Fruit fly (Drosophila melanogaster) whole organism: Measurements from ENCODE around the gene DPCoAC.

Source experiments
- CG8478 ChIP-seq: fragments of >200 bp; optimal IDR thresholded peaks from 2 replicates; lab custom pipeline; 2018; ENCODE audit warnings: inconsistent platforms
- Dll ChIP-seq: fragments of >200 bp; optimal IDR thresholded peaks from 2 replicates; lab custom pipeline; 2017
- EcR ChIP-seq, 2 experiments: fragments of >200 bp; optimal IDR thresholded peaks; 2 replicates each; lab custom pipeline; 2017; ENCODE audit warnings: missing biosample characterization in 2 of 2, missing genetic modification characterization in 2 of 2, missing genetic modification reagents in 2 of 2
- pan ChIP-seq: fragments of >200 bp; optimal IDR thresholded peaks from 2 replicates; lab custom pipeline; 2017
- psq ChIP-seq: fragments of >200 bp; optimal IDR thresholded peaks from 2 replicates; lab custom pipeline; 2017
- usp ChIP-seq: fragments of >200 bp; optimal IDR thresholded peaks from 2 replicates; lab custom pipeline; 2017; ENCODE audit warnings: missing biosample characterization, missing genetic modification characterization, mixed read lengths

Gene DPCoAC

dm6 chr3R:20594194-20595144 lies 37.0 kb upstream of the DPCoAC start:
- TF ChIP-seq psq (lab: Kevin White, UChicago): no peak
- no peak for TF ChIP-seq usp (GFP tag; lab: Kevin White, UChicago)
- TF ChIP-seq EcR (GFP tag; optimal IDR thresholded peaks at IDR 0.05; lab: Kevin White, UChicago): no peak
- TF ChIP-seq pan (lab: Kevin White, UChicago): no peak
- TF ChIP-seq Dll (lab: Kevin White, UChicago): no peak
- no peak for TF ChIP-seq CG8478 (lab: Kevin White, UChicago)

DNA sequence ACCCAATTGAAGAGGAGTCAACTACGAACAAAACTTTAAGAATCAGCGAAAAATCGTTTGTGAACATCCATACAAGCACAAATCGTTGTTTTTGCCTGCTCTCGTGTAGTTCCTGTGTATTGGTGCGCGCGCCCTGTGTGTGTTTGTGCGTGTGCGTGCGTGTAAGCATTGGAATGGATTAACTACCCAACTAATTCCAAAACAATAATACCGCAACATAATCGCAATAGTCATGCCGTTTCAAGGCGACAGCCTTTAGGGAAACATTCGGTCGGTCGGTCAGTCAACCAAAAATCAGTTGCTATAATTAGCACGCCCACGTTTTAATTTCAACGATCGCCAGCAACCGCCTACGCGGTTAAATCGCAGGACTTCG lies 36.0 kb upstream of the DPCoAC start:
- TF ChIP-seq CG8478 (lab: Kevin White, UChicago) (no peak), EcR (GFP tag; optimal IDR thresholded peaks at IDR 0.05; lab: Kevin White, UChicago) (no peak), usp (GFP tag; lab: Kevin White, UChicago) (no peak), psq (lab: Kevin White, UChicago) (no peak), Dll (lab: Kevin White, UChicago) (no peak), pan (lab: Kevin White, UChicago) (no peak)

- TF ChIP-seq pan (lab: Kevin White, UChicago) (no peak), EcR (GFP tag; optimal IDR thresholded peaks at IDR 0.05; lab: Kevin White, UChicago) (no peak), Dll (lab: Kevin White, UChicago) (no peak), CG8478 (lab: Kevin White, UChicago) (no peak), psq (lab: Kevin White, UChicago) (no peak), usp (GFP tag; lab: Kevin White, UChicago) (no peak)
Observed at dm6 chr3R:20592517-20593462, 35.3 kb upstream of the DPCoAC start, which contains the start of the genes Pus1 and bon. Gene Pus1 (minus strand): TSS chr3R:20592671. Gene bon (plus strand): TSS chr3R:20593139.

dm6 chr3R:20588480-20588785 lies 31.0 kb upstream of the DPCoAC start, which contains the start of gene Srp72:
Gene Srp72 (plus strand): TSS chr3R:20588711.
- no peak for TF ChIP-seq usp (GFP tag; lab: Kevin White, UChicago)
- no peak for TF ChIP-seq CG8478 (lab: Kevin White, UChicago)
- no peak for TF ChIP-seq pan (lab: Kevin White, UChicago)
- no peak for TF ChIP-seq Dll (lab: Kevin White, UChicago)
- no peak for TF ChIP-seq EcR (GFP tag; optimal IDR thresholded peaks at IDR 0.05; lab: Kevin White, UChicago)
- TF ChIP-seq psq (lab: Kevin White, UChicago): no peak

DNA sequence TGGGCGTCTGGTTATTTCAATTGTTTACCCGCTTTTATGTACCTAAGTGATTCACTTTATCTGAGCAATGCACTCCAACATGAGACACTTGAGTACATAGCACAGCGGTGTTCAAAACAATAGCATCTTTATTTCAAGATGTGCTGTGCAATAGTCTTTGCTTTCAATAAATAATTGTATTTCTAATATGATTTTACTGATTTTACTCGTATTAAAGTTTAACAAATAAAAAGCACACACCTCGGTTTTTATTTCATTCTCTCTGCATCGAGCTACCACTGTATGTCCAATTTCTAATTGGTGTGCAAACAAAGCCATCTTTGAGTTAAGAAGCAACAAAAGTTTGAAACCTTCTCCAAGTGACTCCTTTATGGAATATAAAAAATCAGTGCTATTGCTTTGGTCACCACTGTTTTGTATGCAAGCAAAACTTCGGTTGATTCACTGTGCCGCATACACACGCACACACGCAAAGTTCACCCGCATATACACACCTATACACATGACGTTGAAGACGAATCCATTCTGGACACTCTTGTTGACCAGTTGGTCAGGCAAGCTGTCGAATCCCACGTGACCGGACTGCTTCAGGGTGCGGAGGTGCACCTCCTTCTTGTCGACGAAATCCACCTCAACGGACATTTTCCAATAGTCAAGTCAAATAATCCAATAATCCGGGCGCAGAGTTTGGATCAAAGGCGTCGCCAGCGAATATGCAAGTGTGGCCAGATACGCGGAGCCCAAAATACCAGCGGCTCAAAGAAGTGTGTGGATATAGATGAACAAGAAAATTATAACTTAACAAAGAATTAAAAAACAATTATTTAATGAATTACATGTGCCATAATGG lies 30.4 kb upstream of the DPCoAC start, which contains the start of gene Septin2:
Gene Septin2 (minus strand): TSS at position 727 of the 850 bp plus-strand sequence.
- TF ChIP-seq EcR (GFP tag; optimal IDR thresholded peaks at IDR 0.05; lab: Kevin White, UChicago): no peak
- no peak for TF ChIP-seq CG8478 (lab: Kevin White, UChicago)
- TF ChIP-seq Dll (lab: Kevin White, UChicago): no peak
- TF ChIP-seq pan (lab: Kevin White, UChicago): no peak
- TF ChIP-seq psq (lab: Kevin White, UChicago): no peak

DNA sequence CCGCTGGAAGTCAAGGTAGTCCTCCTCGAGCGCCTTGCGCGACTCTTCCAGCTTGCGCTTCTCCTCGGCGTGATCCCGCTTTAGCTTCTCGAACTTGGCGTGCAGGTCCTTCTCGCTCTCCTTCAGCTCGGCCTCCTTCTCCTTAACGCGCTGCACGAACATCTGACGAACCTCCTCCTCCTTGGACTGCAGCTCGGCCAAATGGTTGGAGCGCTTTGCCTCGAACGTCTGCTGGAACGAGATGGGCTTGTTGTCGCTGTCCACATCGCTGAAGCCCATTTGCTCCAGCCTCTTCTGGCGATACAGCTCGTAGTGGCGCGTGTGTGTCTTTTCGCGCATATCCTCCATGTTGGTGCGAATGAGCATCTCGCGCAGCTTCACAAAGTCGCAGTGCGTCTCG lies 28.9 kb upstream of the DPCoAC start:
- no peak for TF ChIP-seq pan (lab: Kevin White, UChicago)
- no peak for TF ChIP-seq usp (GFP tag; lab: Kevin White, UChicago)
- TF ChIP-seq EcR (GFP tag; optimal IDR thresholded peaks at IDR 0.05; lab: Kevin White, UChicago): no peak

- TF ChIP-seq pan (lab: Kevin White, UChicago): no peak
Observed at dm6 chr3R:20585566-20585965, 28.1 kb upstream of the DPCoAC start, which contains the start of gene CG16953. Gene CG16953 (minus strand): TSS chr3R:20585833.

DNA sequence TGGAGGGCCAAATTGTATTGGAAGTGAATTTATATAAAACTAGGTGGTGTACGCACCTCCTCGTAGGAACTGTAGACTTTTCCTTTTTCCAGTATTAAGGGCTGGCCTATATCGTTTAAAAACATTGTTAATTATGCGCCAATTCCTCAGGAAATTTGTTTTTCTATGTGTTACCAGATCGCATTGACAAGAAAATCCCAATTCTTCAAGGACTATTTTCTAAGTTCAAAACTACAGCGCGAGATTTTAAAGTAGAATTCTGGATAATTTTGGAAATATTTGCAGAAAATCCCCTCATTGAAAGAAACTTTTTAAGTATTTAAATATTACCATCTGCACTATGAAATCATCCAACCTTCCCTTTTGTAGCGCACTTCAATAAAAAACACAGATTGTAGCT lies 23.9 kb upstream of the DPCoAC start, which contains the start of gene CG34008:
Gene CG34008 (minus strand): TSS at position 147 of the 400 bp plus-strand sequence.
- TF ChIP-seq EcR (GFP tag; optimal IDR thresholded peaks at IDR 0.05; lab: Kevin White, UChicago) (no peak), pan (lab: Kevin White, UChicago) (no peak)

DNA sequence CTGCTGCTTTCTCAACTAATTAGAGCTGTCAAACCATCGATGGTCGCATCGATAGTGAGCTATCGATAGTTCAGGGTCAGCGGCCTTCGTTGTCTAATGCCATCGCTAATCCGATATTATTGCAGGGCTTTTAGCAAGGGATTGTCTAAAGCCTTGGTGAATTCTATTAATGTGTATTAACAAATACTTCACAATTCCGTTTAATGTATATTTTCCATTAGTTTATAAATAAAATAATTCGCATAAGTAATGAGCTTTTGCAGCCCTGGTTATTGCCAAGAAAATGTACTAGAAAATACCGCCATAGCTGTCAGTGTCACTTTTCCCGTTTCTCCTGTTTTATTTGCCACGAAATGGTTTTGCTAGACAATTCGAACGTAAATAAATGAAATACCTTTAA lies 22.3 kb upstream of the DPCoAC start, which contains the start of the genes EloB and Srp14:
Gene EloB (minus strand): TSS at position 35 of the 400 bp plus-strand sequence.
Gene Srp14 (plus strand): TSS at position 300 of the 400 bp plus-strand sequence.
- TF ChIP-seq Dll (lab: Kevin White, UChicago) (no peak), CG8478 (lab: Kevin White, UChicago) (no peak), usp (GFP tag; lab: Kevin White, UChicago) (no peak), psq (lab: Kevin White, UChicago) (no peak), EcR (GFP tag; optimal IDR thresholded peaks at IDR 0.05; lab: Kevin White, UChicago) (no peak), pan (lab: Kevin White, UChicago) (no peak)

DNA sequence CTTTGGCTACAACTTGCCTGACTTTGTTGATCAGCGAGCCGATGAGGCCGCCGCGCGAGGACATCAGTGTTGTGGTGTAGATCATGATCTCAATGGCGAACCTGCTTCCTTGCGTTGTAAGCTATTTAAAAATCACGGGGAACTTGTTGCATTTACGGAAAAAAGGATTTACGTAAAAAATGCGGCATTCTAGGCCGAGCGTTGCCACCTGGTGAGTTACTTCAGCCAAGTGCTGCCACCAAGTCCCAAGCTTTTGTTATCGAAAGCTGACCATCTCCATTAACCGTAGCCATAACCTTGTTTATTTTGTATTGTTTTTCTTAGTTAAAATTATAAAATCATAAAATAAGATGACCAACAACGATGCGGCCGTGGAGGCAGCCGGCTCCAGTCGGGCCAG lies 19.3 kb upstream of the DPCoAC start, which contains the start of the genes TFAM and CG5412:
Gene TFAM (minus strand): TSS at position 222 of the 400 bp plus-strand sequence.
Gene CG5412 (plus strand): TSS at position 265 of the 400 bp plus-strand sequence.
- TF ChIP-seq CG8478 (lab: Kevin White, UChicago) (no peak), usp (GFP tag; lab: Kevin White, UChicago) (no peak), pan (lab: Kevin White, UChicago) (no peak), psq (lab: Kevin White, UChicago) (no peak), Dll (lab: Kevin White, UChicago) (no peak)
